Worm (Caenorhabditis elegans) whole organism, mixed stage, embryonic: ENCODE data around the gene dct-14.
A peak's percentile ranks its signal among the peaks of the same experiment; 100 is the strongest.

ENCODE experiments used
- M03D4.4 ChIP-seq: sonication (generic microtip); optimal IDR thresholded peaks from 2 replicates; lab custom pipeline; 2017; ENCODE audit warnings: mild to moderate bottlenecking, missing genetic modification characterization, missing compliant biosample characterization
- bed-3 ChIP-seq: fragments of 200-800 bp; sonication (Bioruptor generic); optimal IDR thresholded peaks from 3 replicates; lab custom pipeline; 2018; ENCODE audit warnings: mild to moderate bottlenecking, missing genetic modification characterization, moderate library complexity, missing compliant biosample characterization
- blmp-1 ChIP-seq: fragments of 150-350 bp; optimal IDR thresholded peaks from 2 replicates; lab custom pipeline; 2014; ENCODE audit warnings: missing biosample characterization, missing genetic modification characterization
- ceh-39 ChIP-seq: fragments of 150-350 bp; optimal IDR thresholded peaks from 2 replicates; lab custom pipeline; 2014; ENCODE audit warnings: missing biosample characterization, missing genetic modification characterization
- ceh-43 ChIP-seq: fragments of 200-800 bp; sonication (Bioruptor generic); optimal IDR thresholded peaks from 2 replicates; lab custom pipeline; 2018; ENCODE audit warnings: mild to moderate bottlenecking, missing genetic modification characterization, moderate library complexity, missing compliant biosample characterization
- ceh-83 ChIP-seq: fragments of 200-800 bp; sonication (Bioruptor generic); optimal IDR thresholded peaks from 2 replicates; lab custom pipeline; 2018; ENCODE audit warnings: mild to moderate bottlenecking, missing genetic modification characterization, missing compliant biosample characterization
- ces-1 ChIP-seq: fragments of 150-350 bp; optimal IDR thresholded peaks from 2 replicates; lab custom pipeline; 2014; ENCODE audit warnings: missing biosample characterization, missing genetic modification reagents, missing genetic modification characterization
- cnd-1 ChIP-seq: fragments of 200-800 bp; sonication (Bioruptor generic); optimal IDR thresholded peaks from 2 replicates; lab custom pipeline; 2018; ENCODE audit warnings: mild to moderate bottlenecking, missing genetic modification characterization, missing compliant biosample characterization
- drap-1 ChIP-seq: fragments of 200-800 bp; sonication (Bioruptor generic); optimal IDR thresholded peaks from 3 replicates; lab custom pipeline; 2018; ENCODE audit warnings: mild to moderate bottlenecking, missing genetic modification characterization, missing compliant biosample characterization
- elt-1 ChIP-seq: sonication (generic microtip); optimal IDR thresholded peaks from 2 replicates; lab custom pipeline; 2017; ENCODE audit warnings: missing genetic modification characterization, mild to moderate bottlenecking, missing compliant biosample characterization, antibody characterized with exemption, moderate library complexity, borderline replicate concordance; ENCODE audit not compliant: insufficient read depth
- elt-3 ChIP-seq: fragments of 150-350 bp; optimal IDR thresholded peaks from 2 replicates; lab custom pipeline; 2014; ENCODE audit warnings: missing biosample characterization, missing genetic modification characterization
- flh-1 ChIP-seq: fragments of 200-800 bp; sonication (Bioruptor generic); optimal IDR thresholded peaks from 2 replicates; lab custom pipeline; 2018; ENCODE audit warnings: mild to moderate bottlenecking, missing genetic modification characterization, moderate library complexity, missing compliant biosample characterization
- ham-2 ChIP-seq: fragments of 200-800 bp; sonication (Bioruptor generic); optimal IDR thresholded peaks from 2 replicates; lab custom pipeline; 2018; ENCODE audit warnings: mild to moderate bottlenecking, missing genetic modification characterization, missing compliant biosample characterization
- hlh-1 ChIP-seq: fragments of 150-350 bp; optimal IDR thresholded peaks from 2 replicates; lab custom pipeline; 2014; ENCODE audit warnings: missing biosample characterization, missing genetic modification reagents, missing genetic modification characterization
- lin-13 ChIP-seq: fragments of 150-350 bp; optimal IDR thresholded peaks from 2 replicates; lab custom pipeline; 2014; ENCODE audit warnings: missing biosample characterization, missing genetic modification characterization
- lin-32 ChIP-seq: fragments of 200-800 bp; sonication (Bioruptor generic); optimal IDR thresholded peaks from 2 replicates; lab custom pipeline; 2018; ENCODE audit warnings: mild to moderate bottlenecking, missing genetic modification characterization, missing compliant biosample characterization
- lsy-2 ChIP-seq: fragments of 150-350 bp; optimal IDR thresholded peaks from 2 replicates; lab custom pipeline; 2014; ENCODE audit warnings: missing biosample characterization, missing genetic modification characterization
- mab-5 ChIP-seq: fragments of 150-350 bp; optimal IDR thresholded peaks from 2 replicates; lab custom pipeline; 2014; ENCODE audit warnings: missing biosample characterization, missing genetic modification characterization
- mep-1 ChIP-seq: fragments of 150-350 bp; optimal IDR thresholded peaks from 2 replicates; lab custom pipeline; 2017; ENCODE audit warnings: missing biosample characterization, missing genetic modification reagents, missing genetic modification characterization, inconsistent platforms
- mls-2 ChIP-seq: sonication (generic microtip); optimal IDR thresholded peaks from 2 replicates; lab custom pipeline; 2016; ENCODE audit warnings: mild to moderate bottlenecking, missing genetic modification characterization, moderate library complexity, missing compliant biosample characterization
- nhr-237 ChIP-seq: fragments of 150-350 bp; optimal IDR thresholded peaks from 2 replicates; lab custom pipeline; 2014; ENCODE audit warnings: missing biosample characterization, missing genetic modification characterization
- nhr-28 ChIP-seq: fragments of 150-350 bp; optimal IDR thresholded peaks from 2 replicates; lab custom pipeline; 2014; ENCODE audit warnings: missing biosample characterization, missing genetic modification characterization
- nhr-76 ChIP-seq: sonication (generic microtip); optimal IDR thresholded peaks from 2 replicates; lab custom pipeline; 2017; ENCODE audit warnings: missing biosample characterization, missing genetic modification characterization
- pha-4 ChIP-seq: fragments of 150-350 bp; optimal IDR thresholded peaks from 2 replicates; lab custom pipeline; 2018; ENCODE audit warnings: missing biosample characterization, missing genetic modification reagents, missing genetic modification characterization
- sem-2 ChIP-seq: fragments of 200-800 bp; sonication (Bioruptor generic); optimal IDR thresholded peaks from 2 replicates; lab custom pipeline; 2018; ENCODE audit warnings: mild to moderate bottlenecking, missing genetic modification characterization, missing compliant biosample characterization
- sptf-1 ChIP-seq: sonication (generic microtip); optimal IDR thresholded peaks from 2 replicates; lab custom pipeline; 2017; ENCODE audit warnings: mild to moderate bottlenecking, missing genetic modification characterization, moderate library complexity, missing compliant biosample characterization
- tbx-8 ChIP-seq: fragments of 200-800 bp; sonication (Bioruptor generic); optimal IDR thresholded peaks from 2 replicates; lab custom pipeline; 2018; ENCODE audit warnings: mild to moderate bottlenecking, missing genetic modification characterization, moderate library complexity, missing compliant biosample characterization
- unc-120 ChIP-seq: sonication (generic microtip); optimal IDR thresholded peaks from 2 replicates; lab custom pipeline; 2017; ENCODE audit warnings: missing genetic modification characterization, missing compliant biosample characterization; ENCODE audit not compliant: poor library complexity, severe bottlenecking
- unc-39 ChIP-seq: fragments of 150-350 bp; optimal IDR thresholded peaks from 2 replicates; lab custom pipeline; 2014; ENCODE audit warnings: missing biosample characterization, missing genetic modification characterization
- unc-62 ChIP-seq: fragments of 150-350 bp; optimal IDR thresholded peaks from 2 replicates; lab custom pipeline; 2014; ENCODE audit warnings: missing biosample characterization, missing genetic modification reagents, missing genetic modification characterization
- zip-8 ChIP-seq: fragments of 150-350 bp; optimal IDR thresholded peaks from 2 replicates; lab custom pipeline; 2014; ENCODE audit warnings: missing biosample characterization, missing genetic modification characterization
- ztf-11 ChIP-seq: fragments of 150-350 bp; optimal IDR thresholded peaks from 2 replicates; lab custom pipeline; 2014; ENCODE audit warnings: missing biosample characterization, missing genetic modification characterization

Gene dct-14

DNA sequence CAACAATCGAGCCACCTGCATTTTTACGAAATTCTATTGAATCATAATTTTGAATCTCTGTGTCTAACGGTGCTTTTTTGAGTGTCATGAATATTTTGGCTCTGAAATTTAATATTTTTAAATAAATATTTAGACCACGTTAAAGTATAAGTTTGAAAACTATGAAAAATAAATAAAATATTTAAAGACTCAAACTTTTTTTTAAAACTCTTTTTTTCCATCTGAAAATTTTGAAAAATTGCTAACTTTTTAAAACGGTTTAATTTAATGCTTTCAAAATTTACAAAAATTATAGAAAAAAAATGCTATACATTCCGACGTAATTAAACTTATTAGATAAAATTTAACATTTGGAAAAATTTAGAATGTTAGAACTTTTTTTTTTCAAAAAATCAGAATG lies 43.8 kb upstream of the dct-14 start, which contains the start of gene slc-36.3:
TSS of gene slc-36.3 (minus strand) at position 101 of the 400 bp plus-strand sequence.
- TF ChIP-seq elt-3 (tag; lab: Kevin White, UChicago) (no peak), ztf-11 (tag; lab: Kevin White, UChicago) (no peak), ces-1 (GFP tag; lab: Kevin White, UChicago) (no peak), ham-2 (GFP tag; lab: Kevin White, UChicago) (no peak), drap-1 (no peak), tbx-8 (GFP tag; lab: Kevin White, UChicago) (no peak), blmp-1 (tag; lab: Kevin White, UChicago) (no peak), nhr-28 (tag; lab: Kevin White, UChicago) (no peak), lin-32 (GFP tag; lab: Kevin White, UChicago) (no peak), sptf-1 (tag; lab: Kevin White, UChicago) (no peak), unc-62 (no peak), elt-1 (tag; lab: Kevin White, UChicago) (no peak), mls-2 (tag; lab: Kevin White, UChicago) (no peak), sem-2 (no peak), bed-3 (GFP tag; lab: Kevin White, UChicago) (no peak), flh-1 (no peak)
- TF ChIP-seq, all 35 proteins: peak for 0

DNA sequence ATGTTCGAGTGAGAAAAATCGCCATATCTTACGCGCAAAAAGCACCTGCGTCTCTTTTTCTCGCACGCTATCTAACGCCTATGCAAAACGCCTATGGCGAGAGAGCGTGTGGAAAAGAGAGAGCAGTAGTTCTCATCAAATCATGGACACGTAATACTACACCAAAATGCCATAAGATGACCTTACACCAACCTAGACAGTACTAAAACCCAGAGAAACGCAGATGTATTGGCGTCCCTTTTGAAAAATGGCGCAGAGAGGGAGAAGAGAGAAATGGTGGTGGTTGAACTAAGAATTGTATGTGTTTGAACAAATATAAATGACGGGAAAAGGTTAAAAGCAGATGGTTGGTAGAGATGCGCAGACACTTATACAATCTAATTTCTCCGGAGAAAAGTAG lies 38.8 kb upstream of the dct-14 start, which contains the start of gene Y38H6C.16:
TSS of gene Y38H6C.16 (minus strand) at position 293 of the 400 bp plus-strand sequence.
- TF ChIP-seq blmp-1 (tag; lab: Kevin White, UChicago) (no peak), zip-8 (tag; lab: Kevin White, UChicago) (no peak), flh-1 (no peak), ham-2 (GFP tag; lab: Kevin White, UChicago) (no peak), mab-5 (no peak), lsy-2 (tag; lab: Kevin White, UChicago) (no peak), cnd-1 (tag; lab: Kevin White, UChicago) (no peak), mep-1 (tag; lab: Kevin White, UChicago) (no peak), hlh-1 (tag; lab: Kevin White, UChicago) (no peak), bed-3 (GFP tag; lab: Kevin White, UChicago) (no peak), unc-39 (tag; lab: Kevin White, UChicago) (no peak), pha-4 (tag; lab: Kevin White, UChicago) (no peak), nhr-76 (no peak)

DNA sequence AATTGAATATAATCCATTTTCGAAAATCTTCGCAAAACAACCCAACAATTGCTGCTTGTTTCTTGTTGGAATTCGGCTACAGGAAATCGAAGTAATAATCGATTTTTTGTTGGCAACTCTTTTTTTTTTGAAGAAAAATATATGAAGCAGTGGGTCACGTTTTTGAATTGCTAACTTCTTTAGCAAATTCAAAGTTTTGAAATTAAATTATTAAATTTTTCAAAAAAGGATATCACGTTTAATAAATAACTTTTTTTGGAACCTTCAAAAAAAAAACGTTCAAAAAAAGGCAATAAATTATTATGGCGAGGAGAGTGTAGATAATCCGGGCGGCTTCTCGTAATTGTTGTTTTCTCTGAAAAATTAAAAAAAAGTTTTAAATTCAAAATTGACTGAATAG lies 35.9 kb upstream of the dct-14 start, which contains the start of gene Y38H6C.15:
TSS of gene Y38H6C.15 (minus strand) at position 101 of the 400 bp plus-strand sequence.
- TF ChIP-seq drap-1 (no peak), hlh-1 (tag; lab: Kevin White, UChicago) (no peak), ceh-83 (no peak), nhr-237 (no peak), unc-62 (no peak), ceh-39 (no peak), M03D4.4 (tag; lab: Kevin White, UChicago) (no peak), lin-32 (GFP tag; lab: Kevin White, UChicago) (no peak), nhr-28 (tag; lab: Kevin White, UChicago) (no peak), sptf-1 (tag; lab: Kevin White, UChicago) (no peak), lin-13 (tag; lab: Kevin White, UChicago) (no peak), lsy-2 (tag; lab: Kevin White, UChicago) (no peak), sem-2 (no peak), ceh-43 (GFP tag; lab: Kevin White, UChicago) (no peak), flh-1 (no peak), mep-1 (tag; lab: Kevin White, UChicago) (no peak), elt-3 (tag; lab: Kevin White, UChicago) (no peak), cnd-1 (tag; lab: Kevin White, UChicago) (no peak), ces-1 (GFP tag; lab: Kevin White, UChicago) (no peak), unc-120 (no peak)

DNA sequence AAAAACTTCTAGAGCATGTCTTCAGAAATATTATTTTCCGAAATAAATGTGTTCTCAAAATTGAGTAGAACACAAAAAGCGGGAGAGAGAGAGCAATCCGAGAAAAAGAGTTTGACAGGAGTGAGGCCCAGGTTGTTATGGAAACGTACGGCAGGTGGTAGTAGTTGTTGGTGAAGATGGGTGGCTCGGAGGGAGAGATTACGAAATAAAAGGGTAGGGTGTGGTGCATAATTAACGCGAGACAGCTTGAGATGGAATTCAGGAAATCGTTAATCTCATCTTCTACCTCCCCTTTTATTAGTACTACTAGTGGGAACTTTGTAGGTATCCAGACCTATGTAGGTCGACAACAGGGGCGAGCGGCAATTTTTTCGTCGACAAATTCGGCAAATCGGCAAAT lies 33.8 kb upstream of the dct-14 start, which contains the start of gene famh-161:
TSS of gene famh-161 (minus strand) at position 101 of the 400 bp plus-strand sequence.
- TF ChIP-seq ces-1 (GFP tag; lab: Kevin White, UChicago) (peak; percentile 15), mls-2 (tag; lab: Kevin White, UChicago) (no peak)
